Fruit fly (Drosophila melanogaster) S2 (cell line): Measurements from ENCODE around the gene PH4alphaMP.

Source experiments
- CG8478 ChIP-seq: fragments of >200 bp; optimal IDR thresholded peaks from 2 replicates; lab custom pipeline; 2018
- CTCF ChIP-seq, 2 experiments: fragments of >200 bp; optimal IDR thresholded peaks; 2 replicates each; lab custom pipeline; 2018

Gene PH4alphaMP

DNA sequence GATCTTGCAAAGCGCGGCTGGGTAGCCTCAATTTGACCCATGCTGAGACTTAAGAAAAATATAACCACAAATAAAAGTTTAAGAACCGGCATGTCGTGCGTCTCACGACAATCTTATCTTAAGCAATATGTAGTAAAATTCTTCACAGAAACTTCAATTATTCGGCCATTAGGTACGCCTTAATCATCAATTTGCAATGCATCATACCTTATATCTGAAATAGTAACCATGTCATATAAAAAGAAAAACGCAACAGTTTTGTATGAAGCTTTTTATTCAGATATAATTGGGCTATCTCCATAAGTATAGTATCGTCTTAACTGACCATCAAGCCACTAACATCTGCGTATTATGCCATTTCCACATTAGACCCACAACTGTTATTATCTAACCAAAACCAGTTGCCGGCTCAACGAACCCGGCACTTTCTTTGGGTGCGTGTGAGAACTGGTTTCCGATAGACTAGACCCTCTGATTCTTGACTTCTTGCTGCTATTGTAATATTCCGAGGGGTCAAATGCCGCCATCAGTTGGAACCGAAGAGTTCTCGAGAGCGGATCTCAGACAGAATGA, 18.4 kb upstream of the PH4alphaMP start, which contains the start of the genes CG31524 and CG9698:
CG31524 (minus strand) TSS at position 101 of the 573 bp plus-strand sequence.
CG9698 (plus strand) TSS at position 523 of the 573 bp plus-strand sequence.
- TF ChIP-seq CG8478 (lab: Kevin White, UChicago) = no peak
- TF ChIP-seq CTCF (optimal IDR thresholded peaks at IDR 0.05; lab: Kevin White, UChicago) = no peak

DNA sequence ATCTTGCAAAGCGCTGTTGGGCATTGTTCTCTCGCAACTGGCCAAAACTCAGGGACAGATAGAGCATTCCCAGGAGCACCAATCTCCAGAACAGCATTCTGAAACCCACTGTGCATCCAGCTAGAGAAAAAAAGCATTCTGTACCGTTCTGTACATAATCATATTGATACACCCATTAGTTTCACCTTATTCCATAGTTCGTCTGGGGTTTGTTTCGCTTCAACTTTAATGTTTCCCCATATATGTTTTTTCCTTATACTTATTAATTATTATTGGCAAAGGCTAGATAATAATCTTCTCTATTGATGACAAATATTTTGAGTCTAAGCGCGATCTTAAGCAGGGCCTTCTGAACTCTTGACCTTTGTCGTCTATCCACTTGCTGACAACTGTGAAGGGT, 16.2 kb upstream of the PH4alphaMP start, which contains the start of gene PH4alphaNE2:
PH4alphaNE2 (minus strand) TSS at position 101 of the 400 bp plus-strand sequence.
- TF ChIP-seq CG8478 (lab: Kevin White, UChicago) (no peak), CTCF (optimal IDR thresholded peaks at IDR 0.05; lab: Kevin White, UChicago) (no peak)

- TF ChIP-seq CTCF (optimal IDR thresholded peaks at IDR 0.05; lab: Kevin White, UChicago) (no peak), CG8478 (lab: Kevin White, UChicago) (no peak)
Observed at dm6 chr3R:30507723-30508122, 11.8 kb upstream of the PH4alphaMP start, which contains the start of gene CG34041. TSS of gene CG34041 (plus strand) at chr3R:30508023.

- TF ChIP-seq CG8478 (lab: Kevin White, UChicago) (no peak), CTCF (optimal IDR thresholded peaks at IDR 0.05; lab: Kevin White, UChicago) (no peak)
Observed at dm6 chr3R:30505561-30506037, 9.6 kb upstream of the PH4alphaMP start, which contains the start of the genes PH4alphaSG1 and CG15539. TSS of gene PH4alphaSG1 (minus strand) at chr3R:30505661. TSS of gene CG15539 (plus strand) at chr3R:30505987.

dm6 chr3R:30503406-30503805, 7.5 kb upstream of the PH4alphaMP start, which contains the start of gene CG31371:
TSS of gene CG31371 (minus strand) at chr3R:30503506.
- TF ChIP-seq CTCF (optimal IDR thresholded peaks at IDR 0.05; lab: Kevin White, UChicago) (no peak), CG8478 (lab: Kevin White, UChicago) (no peak)

DNA sequence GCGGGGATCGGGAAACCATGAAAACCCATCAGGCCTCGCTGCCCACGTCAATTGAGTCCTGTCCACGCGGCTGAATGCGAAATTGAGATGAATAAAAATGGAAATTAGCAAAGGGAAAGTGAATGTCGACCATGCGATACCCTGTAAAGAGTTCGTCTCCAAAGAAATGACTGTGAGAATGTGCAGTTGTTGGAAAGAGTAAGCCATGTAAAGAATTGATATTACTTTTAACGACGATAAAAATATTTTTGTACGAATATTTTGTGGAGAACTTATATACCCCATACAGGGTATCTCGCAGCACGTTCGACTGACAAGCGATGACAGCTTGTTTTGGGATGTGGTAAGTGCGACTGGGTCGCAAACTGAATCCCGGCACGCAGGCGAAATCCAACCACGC, 5.2 kb upstream of the PH4alphaMP start:
- TF ChIP-seq CG8478 (lab: Kevin White, UChicago) (no peak), CTCF (optimal IDR thresholded peaks at IDR 0.05; lab: Kevin White, UChicago) (no peak)

dm6 chr3R:30500226-30500625, 4.3 kb upstream of the PH4alphaMP start, which contains the start of gene PH4alphaNE1:
TSS of gene PH4alphaNE1 (minus strand) at chr3R:30500326.
- TF ChIP-seq CTCF (optimal IDR thresholded peaks at IDR 0.05; lab: Kevin White, UChicago) = no peak
- TF ChIP-seq CG8478 (lab: Kevin White, UChicago) = no peak

- TF ChIP-seq CTCF (optimal IDR thresholded peaks at IDR 0.05; lab: Kevin White, UChicago) (no peak), CG8478 (lab: Kevin White, UChicago) (no peak)
Observed at dm6 chr3R:30489797-30490196, 6.2 kb downstream of the PH4alphaMP start, which contains the start of gene PH4alphaSG2. TSS of gene PH4alphaSG2 (plus strand) at chr3R:30490074.

dm6 chr3R:30488663-30489062, 7.3 kb downstream of the PH4alphaMP start, which contains the start of gene Jon99Fi:
TSS of gene Jon99Fi (plus strand) at chr3R:30488963.
- TF ChIP-seq CG8478 (lab: Kevin White, UChicago) (no peak), CTCF (optimal IDR thresholded peaks at IDR 0.05; lab: Kevin White, UChicago) (no peak)

DNA sequence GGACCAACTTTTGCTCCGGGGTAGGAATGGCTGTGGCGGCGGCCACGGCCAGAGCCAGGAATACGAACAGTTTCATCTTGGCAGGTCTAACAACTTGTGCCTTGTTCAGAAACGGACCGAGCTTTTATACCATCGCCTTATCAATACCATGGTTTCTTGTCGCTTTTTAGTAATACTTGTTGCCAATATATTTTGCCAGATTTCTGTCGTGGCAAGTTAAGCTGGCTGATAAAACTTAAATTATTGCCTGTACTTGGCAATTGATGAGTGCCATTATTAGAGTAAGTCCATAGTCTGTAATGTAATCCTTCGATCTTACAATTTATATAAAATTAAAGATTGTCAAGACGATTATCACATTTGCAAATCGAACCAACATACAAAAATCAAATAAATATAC, 8.1 kb downstream of the PH4alphaMP start, which contains the start of gene Jon99Fii:
Jon99Fii (minus strand) TSS at position 101 of the 400 bp plus-strand sequence.
- TF ChIP-seq CG8478 (lab: Kevin White, UChicago) (no peak), CTCF (optimal IDR thresholded peaks at IDR 0.05; lab: Kevin White, UChicago) (no peak)

DNA sequence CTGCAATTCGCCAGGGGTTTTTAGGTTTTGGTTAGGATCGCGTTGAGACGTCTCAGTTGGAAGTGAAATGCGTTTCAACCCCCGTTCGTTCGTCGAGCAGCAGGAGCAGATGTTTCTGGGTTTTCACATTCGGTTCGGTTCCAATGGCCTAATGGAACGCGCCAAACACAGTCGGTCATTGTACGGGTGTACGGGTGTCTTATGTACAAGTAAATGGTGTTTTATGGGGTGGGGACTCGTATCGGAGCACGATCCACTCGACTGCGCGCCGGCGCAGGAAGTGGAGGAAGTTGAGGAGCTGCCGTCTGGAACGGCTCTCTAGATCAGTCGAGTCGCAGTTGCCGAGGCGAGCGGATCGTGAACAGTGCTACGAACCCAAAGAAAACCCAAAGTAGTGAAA, 19.6 kb downstream of the PH4alphaMP start, which contains the start of gene spdo:
spdo (plus strand) TSS at position 318 of the 400 bp plus-strand sequence.
- TF ChIP-seq CTCF (optimal IDR thresholded peaks at IDR 0.05; lab: Kevin White, UChicago) (no peak), CG8478 (lab: Kevin White, UChicago) (no peak)

dm6 chr3R:30475910-30476309, 20.0 kb downstream of the PH4alphaMP start:
- TF ChIP-seq CG8478 (lab: Kevin White, UChicago) = no peak

DNA sequence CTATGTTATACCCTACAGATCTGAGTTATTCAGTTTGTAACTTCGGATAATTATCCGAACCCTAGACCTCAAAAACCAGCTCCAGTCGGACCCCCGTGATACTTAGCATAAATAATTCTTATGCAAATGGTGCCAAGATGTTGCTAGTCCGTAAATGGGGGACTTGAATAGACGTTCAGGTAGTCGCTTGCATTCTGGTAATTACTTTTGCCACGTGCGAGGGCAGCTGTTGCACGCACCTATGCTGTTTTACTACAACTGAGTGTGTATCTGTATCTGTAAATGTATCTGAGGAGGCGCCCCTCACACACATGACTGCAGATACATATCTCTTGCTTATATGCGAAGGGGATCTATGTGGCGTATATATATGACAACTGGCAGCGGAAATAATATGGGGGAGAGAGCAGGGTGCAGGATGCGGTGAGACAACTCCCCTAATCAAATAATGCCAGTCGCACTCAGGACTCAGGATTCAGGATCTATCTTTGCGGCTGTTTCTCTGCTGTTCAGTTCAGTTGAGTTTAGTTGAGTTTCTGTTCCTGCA, 21.2 kb downstream of the PH4alphaMP start:
- TF ChIP-seq CG8478 (lab: Kevin White, UChicago) (no peak), CTCF (optimal IDR thresholded peaks at IDR 0.05; lab: Kevin White, UChicago) (no peak)

- TF ChIP-seq CG8478 (lab: Kevin White, UChicago) (no peak), CTCF (optimal IDR thresholded peaks at IDR 0.05; lab: Kevin White, UChicago) (no peak)
Observed at dm6 chr3R:30472331-30472730, 23.6 kb downstream of the PH4alphaMP start.

dm6 chr3R:30470690-30471089, 25.3 kb downstream of the PH4alphaMP start:
- TF ChIP-seq CTCF (optimal IDR thresholded peaks at IDR 0.05; lab: Kevin White, UChicago) (no peak), CG8478 (lab: Kevin White, UChicago) (no peak)
